Worm (Caenorhabditis elegans): ENCODE data around the gene oac-11.
"Not testable (repeated sequence)": the region's sequence is repeated elsewhere in the genome, so short reads cannot be mapped to it uniquely, and the experiment has no call there.

The oac-11 gene

ce11 chrII:3816251-3816849, 44.4 kb downstream of the oac-11 start, which contains the start of gene fbxa-24:
Gene fbxa-24, plus strand, starts transcription at chrII:3816526.
- TF ChIP-seq W03F9.2, him-1, dao-5 (tag; optimal IDR thresholded peaks at IDR 0.05): not testable (repeated sequence)

- TF ChIP-seq him-1 (tag; optimal IDR thresholded peaks at IDR 0.05) (no peak), dao-5 (tag; optimal IDR thresholded peaks at IDR 0.05) (no peak), W03F9.2 (tag; optimal IDR thresholded peaks at IDR 0.05) (no peak)
These were observed 45.1 kb downstream of the oac-11 start for ce11 chrII:3815445-3816208.

- TF ChIP-seq dao-5 (tag; optimal IDR thresholded peaks at IDR 0.05) (no peak), W03F9.2 (tag; optimal IDR thresholded peaks at IDR 0.05) (no peak), him-1 (tag; optimal IDR thresholded peaks at IDR 0.05) (no peak)
These were observed 48.9 kb downstream of the oac-11 start, which contains the start of gene lido-15 for ce11 chrII:3811816-3812332. Gene lido-15, plus strand, starts transcription at chrII:3812282.

- no peak for TF ChIP-seq dao-5 (tag; optimal IDR thresholded peaks at IDR 0.05)
- TF ChIP-seq W03F9.2 (tag; optimal IDR thresholded peaks at IDR 0.05), result no peak
- no peak for TF ChIP-seq him-1 (tag; optimal IDR thresholded peaks at IDR 0.05)
These were observed 50.2 kb downstream of the oac-11 start for ce11 chrII:3810550-3810949.

- TF ChIP-seq W03F9.2 (tag; optimal IDR thresholded peaks at IDR 0.05) (no peak), him-1 (tag; optimal IDR thresholded peaks at IDR 0.05) (no peak)
These were observed 52.1 kb downstream of the oac-11 start for ce11 chrII:3808643-3809042.
